Fruit fly (Drosophila melanogaster) whole organism, prepupa: ENCODE measurements around the gene CG5321.

Experiments used
- Blimp-1 ChIP-seq: fragments of 200-800 bp; sonication (Bioruptor generic); optimal IDR thresholded peaks from 3 replicates; lab custom pipeline; 2017; ENCODE audit warnings: missing biosample characterization, missing genetic modification characterization, mild to moderate bottlenecking, moderate library complexity, missing genetic modification reagents
- CG10669 ChIP-seq: fragments of 200-800 bp; sonication (Bioruptor generic); optimal IDR thresholded peaks from 3 replicates; lab custom pipeline; 2018; ENCODE audit warnings: missing biosample characterization, mild to moderate bottlenecking, missing genetic modification characterization, moderate library complexity
- CG11294 ChIP-seq: fragments of 200-800 bp; sonication (Bioruptor generic); IDR thresholded peaks from 2 replicates; pipeline ENCODE4 v1.3.6; 2022; ENCODE audit warnings: missing biosample characterization, missing genetic modification characterization
- CG11762 ChIP-seq: fragments of 200-800 bp; sonication (Bioruptor generic); optimal IDR thresholded peaks from 3 replicates; lab custom pipeline; 2016; ENCODE audit warnings: missing biosample characterization, missing genetic modification characterization; ENCODE audit not compliant: insufficient read depth
- CG3032 ChIP-seq: fragments of 200-800 bp; optimal IDR thresholded peaks from 2 replicates; lab custom pipeline; 2019; ENCODE audit warnings: missing biosample characterization, mild to moderate bottlenecking, missing genetic modification characterization, moderate library complexity
- CG31627 ChIP-seq: fragments of 200-800 bp; sonication (Bioruptor generic); optimal IDR thresholded peaks from 3 replicates; lab custom pipeline; 2016; ENCODE audit warnings: missing biosample characterization, missing genetic modification characterization
- CG32006 ChIP-seq: fragments of 200-800 bp; sonication (Bioruptor generic); optimal IDR thresholded peaks from 3 replicates; lab custom pipeline; 2017; ENCODE audit warnings: missing biosample characterization, mild to moderate bottlenecking, missing genetic modification characterization
- CG34406 ChIP-seq: fragments of 200-800 bp; sonication (Bioruptor generic); optimal IDR thresholded peaks from 3 replicates; lab custom pipeline; 2016; ENCODE audit warnings: missing biosample characterization, missing genetic modification characterization
- CG3919 ChIP-seq: fragments of 200-800 bp; sonication (Bioruptor generic); optimal IDR thresholded peaks from 3 replicates; lab custom pipeline; 2016; ENCODE audit warnings: missing biosample characterization, missing genetic modification characterization
- CG4318 ChIP-seq: fragments of 200-800 bp; sonication (Bioruptor generic); optimal IDR thresholded peaks from 3 replicates; lab custom pipeline; 2017; ENCODE audit warnings: missing biosample characterization, mild to moderate bottlenecking, missing genetic modification characterization
- CG6163 ChIP-seq: fragments of 200-800 bp; sonication (Bioruptor generic); IDR thresholded peaks from 3 replicates; pipeline ENCODE4 v1.3.6; 2022; ENCODE audit warnings: missing biosample characterization, missing genetic modification characterization
- CG6792 ChIP-seq: fragments of 200-800 bp; sonication (Bioruptor generic); optimal IDR thresholded peaks from 3 replicates; lab custom pipeline; 2016; ENCODE audit warnings: missing biosample characterization, missing genetic modification characterization
- CG6808 ChIP-seq: fragments of 200-800 bp; sonication (Bioruptor generic); optimal IDR thresholded peaks from 3 replicates; lab custom pipeline; 2017; ENCODE audit warnings: missing biosample characterization, missing genetic modification characterization, mild to moderate bottlenecking, moderate library complexity, missing genetic modification reagents
- CG6854 ChIP-seq: fragments of 200-800 bp; sonication (Bioruptor generic); optimal IDR thresholded peaks from 2 replicates; lab custom pipeline; 2017; ENCODE audit warnings: missing biosample characterization, mild to moderate bottlenecking, missing genetic modification characterization
- CG8119 ChIP-seq: fragments of 200-800 bp; sonication (Bioruptor generic); IDR thresholded peaks from 3 replicates; pipeline ENCODE4 v1.3.6; 2022; ENCODE audit warnings: missing biosample characterization, missing genetic modification characterization
- CG8319 ChIP-seq: fragments of 200-800 bp; sonication (Bioruptor generic); optimal IDR thresholded peaks from 3 replicates; lab custom pipeline; 2016; ENCODE audit warnings: missing biosample characterization, missing genetic modification characterization
- CG8632 ChIP-seq: fragments of 200-800 bp; sonication (Bioruptor generic); optimal IDR thresholded peaks from 3 replicates; lab custom pipeline; 2016; ENCODE audit warnings: missing biosample characterization, missing genetic modification characterization
- Eip78C ChIP-seq: fragments of 200-800 bp; sonication (Bioruptor generic); peaks from one replicate; lab custom pipeline; 2016; ENCODE audit warnings: missing biosample characterization, missing genetic modification characterization
- Ets96B ChIP-seq: fragments of 200-800 bp; optimal IDR thresholded peaks from 2 replicates; lab custom pipeline; 2019; ENCODE audit warnings: missing biosample characterization, mild to moderate bottlenecking, missing genetic modification characterization, moderate library complexity
- Hr39 ChIP-seq: fragments of 200-800 bp; sonication (Bioruptor generic); optimal IDR thresholded peaks from 2 replicates; lab custom pipeline; 2016; ENCODE audit warnings: missing biosample characterization, missing genetic modification characterization
- Hr4 ChIP-seq: fragments of 200-800 bp; sonication (Bioruptor generic); optimal IDR thresholded peaks from 3 replicates; lab custom pipeline; 2016; ENCODE audit warnings: missing biosample characterization, missing genetic modification characterization
- Lpt ChIP-seq: fragments of 200-800 bp; sonication (Bioruptor generic); optimal IDR thresholded peaks from 3 replicates; lab custom pipeline; 2016; ENCODE audit warnings: missing biosample characterization, missing genetic modification characterization
- Met ChIP-seq: fragments of 200-800 bp; sonication (Bioruptor generic); optimal IDR thresholded peaks from 3 replicates; lab custom pipeline; 2016; ENCODE audit warnings: missing biosample characterization, missing genetic modification characterization
- OdsH ChIP-seq: fragments of 200-800 bp; sonication (Bioruptor generic); optimal IDR thresholded peaks from 3 replicates; lab custom pipeline; 2016; ENCODE audit warnings: missing biosample characterization, missing genetic modification characterization
- Smox ChIP-seq: fragments of 200-800 bp; sonication (Bioruptor generic); optimal IDR thresholded peaks from 3 replicates; lab custom pipeline; 2016; ENCODE audit warnings: missing biosample characterization, missing genetic modification characterization
- Sox102F ChIP-seq: fragments of 200-800 bp; sonication (Bioruptor generic); optimal IDR thresholded peaks from 2 replicates; lab custom pipeline; 2016; ENCODE audit warnings: missing biosample characterization, mild to moderate bottlenecking, missing genetic modification characterization
- Sox14 ChIP-seq: fragments of 200-800 bp; sonication (Bioruptor generic); optimal IDR thresholded peaks from 3 replicates; lab custom pipeline; 2016; ENCODE audit warnings: missing biosample characterization, missing genetic modification characterization
- Sox15 ChIP-seq: fragments of 200-800 bp; sonication (Bioruptor generic); optimal IDR thresholded peaks from 3 replicates; lab custom pipeline; 2016; ENCODE audit warnings: missing biosample characterization, missing genetic modification characterization
- achi ChIP-seq: fragments of 200-800 bp; sonication (Bioruptor generic); optimal IDR thresholded peaks from 3 replicates; lab custom pipeline; 2016; ENCODE audit warnings: missing biosample characterization, missing genetic modification characterization
- cyc ChIP-seq: fragments of 200-800 bp; sonication (Bioruptor generic); optimal IDR thresholded peaks from 3 replicates; lab custom pipeline; 2016; ENCODE audit warnings: missing biosample characterization, missing genetic modification characterization
- dac ChIP-seq: fragments of 200-800 bp; sonication (Bioruptor generic); optimal IDR thresholded peaks from 2 replicates; lab custom pipeline; 2017; ENCODE audit warnings: missing biosample characterization, mild to moderate bottlenecking, missing genetic modification characterization
- dsx ChIP-seq: fragments of 200-800 bp; optimal IDR thresholded peaks from 3 replicates; lab custom pipeline; 2019; ENCODE audit warnings: missing biosample characterization, mild to moderate bottlenecking, missing genetic modification characterization, moderate library complexity; ENCODE audit not compliant: poor library complexity, severe bottlenecking
- esn ChIP-seq: fragments of 200-800 bp; sonication (Bioruptor generic); optimal IDR thresholded peaks from 2 replicates; lab custom pipeline; 2016; ENCODE audit warnings: missing biosample characterization, mild to moderate bottlenecking, missing genetic modification characterization, moderate library complexity
- fd85E ChIP-seq: fragments of 200-800 bp; sonication (Bioruptor generic); optimal IDR thresholded peaks from 3 replicates; lab custom pipeline; 2016; ENCODE audit warnings: missing biosample characterization, missing genetic modification characterization
- fkh ChIP-seq: fragments of 200-800 bp; sonication (Bioruptor generic); optimal IDR thresholded peaks from 3 replicates; lab custom pipeline; 2017; ENCODE audit warnings: missing biosample characterization, mild to moderate bottlenecking, missing genetic modification characterization, moderate library complexity
- lz ChIP-seq: fragments of 200-800 bp; sonication (Bioruptor generic); optimal IDR thresholded peaks from 3 replicates; lab custom pipeline; 2016; ENCODE audit warnings: missing biosample characterization, missing genetic modification characterization
- net ChIP-seq: fragments of 200-800 bp; sonication (Bioruptor generic); optimal IDR thresholded peaks from 3 replicates; lab custom pipeline; 2016; ENCODE audit warnings: missing biosample characterization, missing genetic modification characterization
- pdm3 ChIP-seq: fragments of 200-800 bp; sonication (Bioruptor generic); optimal IDR thresholded peaks from 3 replicates; lab custom pipeline; 2016; ENCODE audit warnings: missing biosample characterization, missing genetic modification characterization
- svp ChIP-seq: fragments of 200-800 bp; sonication (Bioruptor generic); peaks from one replicate; lab custom pipeline; 2016; ENCODE audit warnings: missing biosample characterization, missing genetic modification characterization
- topi ChIP-seq: fragments of 200-800 bp; sonication (Bioruptor generic); optimal IDR thresholded peaks from 3 replicates; lab custom pipeline; 2016; ENCODE audit warnings: missing biosample characterization, missing genetic modification characterization

Gene CG5321

DNA sequence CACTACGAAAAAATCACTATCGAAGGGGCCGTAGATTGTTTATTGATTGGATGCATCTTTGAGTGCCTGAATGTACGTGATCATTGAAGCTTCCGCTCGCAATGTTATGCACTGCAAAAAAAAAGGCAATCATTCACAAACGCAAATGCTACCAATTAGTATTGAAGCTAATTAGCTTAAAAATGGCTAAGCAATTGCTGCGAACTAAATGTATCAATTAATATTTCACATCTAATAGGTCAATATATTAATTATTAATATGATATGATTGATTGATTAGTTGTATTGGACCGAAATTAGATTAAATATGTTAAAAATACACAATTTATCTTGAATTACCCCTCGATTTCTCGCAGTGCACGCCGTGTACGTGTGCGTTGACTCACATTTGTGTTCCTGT, 10.1 kb upstream of the CG5321 start (continued):
- TF ChIP-seq net (GFP tag; lab: Kevin White, UChicago): no peak
- peak; percentile 2 for TF ChIP-seq CG6808 (GFP tag; lab: Kevin White, UChicago)
- TF ChIP-seq dac: peak; percentile 3
- TF ChIP-seq fkh (GFP tag; lab: Kevin White, UChicago): no peak
- peak; percentile 14 for TF ChIP-seq Met (GFP tag; lab: Kevin White, UChicago)
- TF ChIP-seq esn (GFP tag; lab: Kevin White, UChicago): peak; percentile 15
- TF ChIP-seq lz: no peak
- TF ChIP-seq CG6163 (GFP tag; lab: Robert Waterston, UW): no peak
- TF ChIP-seq Sox102F (GFP tag; lab: Kevin White, UChicago): no peak
- no peak for TF ChIP-seq CG11294 (GFP tag; lab: Robert Waterston, UW)
- TF ChIP-seq, all 60 proteins: peak for 25

- TF ChIP-seq lz (peak; percentile 27), Eip78C (GFP tag; lab: Kevin White, UChicago) (peak; percentile 82), Ets96B (tag; lab: Kevin White, UChicago) (peak; percentile 42), esn (GFP tag; lab: Kevin White, UChicago) (peak; percentile 53), Hr39 (peak; percentile 12), CG4318 (GFP tag; lab: Kevin White, UChicago) (no peak), pdm3 (GFP tag; lab: Kevin White, UChicago) (peak; percentile 15), CG8632 (no peak), topi (GFP tag; lab: Kevin White, UChicago) (peak; percentile 47), CG6854 (GFP tag; lab: Kevin White, UChicago) (no peak), Met (GFP tag; lab: Kevin White, UChicago) (peak; percentile 61), CG6163 (GFP tag; lab: Robert Waterston, UW) (peak; percentile 46; the same call in 1 of the 3 replicates), CG3032 (tag; lab: Kevin White, UChicago) (peak; percentile 31), CG11762 (GFP tag; lab: Kevin White, UChicago) (no peak), CG3919 (GFP tag; lab: Kevin White, UChicago) (peak; percentile 45), CG8319 (GFP tag; lab: Kevin White, UChicago) (no peak), CG6792 (peak; percentile 29), achi (GFP tag; lab: Kevin White, UChicago) (peak; percentile 22), Sox15 (no peak), Blimp-1 (GFP tag; lab: Kevin White, UChicago) (no peak), Smox (GFP tag; lab: Kevin White, UChicago) (peak; percentile 40), Sox102F (GFP tag; lab: Kevin White, UChicago) (no peak), svp (GFP tag; lab: Kevin White, UChicago) (peak; percentile 81), CG34406 (GFP tag; lab: Kevin White, UChicago) (peak; percentile 9), dsx (GFP tag; lab: Kevin White, UChicago) (peak; percentile 26), CG10669 (GFP tag; lab: Kevin White, UChicago) (peak; percentile 2), CG8119 (GFP tag; lab: Robert Waterston, UW) (0 out of 3 replicates have a peak, but pooled peaks have one; percentile 21), CG32006 (GFP tag; lab: Kevin White, UChicago) (peak; percentile 14), Sox14 (GFP tag; lab: Kevin White, UChicago) (peak; percentile 0), CG6808 (GFP tag; lab: Kevin White, UChicago) (peak; percentile 1), Lpt (GFP tag; lab: Kevin White, UChicago) (no peak), OdsH (GFP tag; lab: Kevin White, UChicago) (peak; percentile 22), cyc (GFP tag; lab: Kevin White, UChicago) (peak; percentile 16), net (GFP tag; lab: Kevin White, UChicago) (no peak), Hr4 (GFP tag; lab: Kevin White, UChicago) (peak; percentile 15), fd85E (no peak), CG31627 (GFP tag; lab: Kevin White, UChicago) (peak; percentile 16)
Measured at dm6 chrX:14678128-14678527, 1.2 kb upstream of the CG5321 start.
